Fruit fly (Drosophila melanogaster) whole organism, prepupa: ENCODE data around the gene Lcp65Ag2.
A peak's percentile ranks its signal among the peaks of the same experiment; 100 is the strongest.

Experiments used
- Blimp-1 ChIP-seq: fragments of 200-800 bp; sonication (Bioruptor generic); optimal IDR thresholded peaks from 3 replicates; lab custom pipeline; 2017; ENCODE audit warnings: missing biosample characterization, missing genetic modification characterization, mild to moderate bottlenecking, moderate library complexity, missing genetic modification reagents
- CG10669 ChIP-seq: fragments of 200-800 bp; sonication (Bioruptor generic); optimal IDR thresholded peaks from 3 replicates; lab custom pipeline; 2018; ENCODE audit warnings: missing biosample characterization, mild to moderate bottlenecking, missing genetic modification characterization, moderate library complexity
- CG11762 ChIP-seq: fragments of 200-800 bp; sonication (Bioruptor generic); optimal IDR thresholded peaks from 3 replicates; lab custom pipeline; 2016; ENCODE audit warnings: missing biosample characterization, missing genetic modification characterization; ENCODE audit not compliant: insufficient read depth
- CG11902 ChIP-seq: fragments of 200-800 bp; sonication (Bioruptor generic); optimal IDR thresholded peaks from 3 replicates; lab custom pipeline; 2016; ENCODE audit warnings: missing biosample characterization, missing genetic modification characterization
- CG15336 ChIP-seq: fragments of 200-800 bp; sonication (Bioruptor generic); IDR thresholded peaks from 2 replicates; pipeline ENCODE4 v1.3.6; 2022; ENCODE audit warnings: missing biosample characterization, missing genetic modification characterization
- CG16779 ChIP-seq: fragments of 200-800 bp; sonication (Bioruptor generic); optimal IDR thresholded peaks from 3 replicates; lab custom pipeline; 2017; ENCODE audit warnings: missing biosample characterization, mild to moderate bottlenecking, missing genetic modification characterization
- CG3032 ChIP-seq: fragments of 200-800 bp; optimal IDR thresholded peaks from 2 replicates; lab custom pipeline; 2019; ENCODE audit warnings: missing biosample characterization, mild to moderate bottlenecking, missing genetic modification characterization, moderate library complexity
- CG31627 ChIP-seq: fragments of 200-800 bp; sonication (Bioruptor generic); optimal IDR thresholded peaks from 3 replicates; lab custom pipeline; 2016; ENCODE audit warnings: missing biosample characterization, missing genetic modification characterization
- CG32006 ChIP-seq: fragments of 200-800 bp; sonication (Bioruptor generic); optimal IDR thresholded peaks from 3 replicates; lab custom pipeline; 2017; ENCODE audit warnings: missing biosample characterization, mild to moderate bottlenecking, missing genetic modification characterization
- CG3919 ChIP-seq: fragments of 200-800 bp; sonication (Bioruptor generic); optimal IDR thresholded peaks from 3 replicates; lab custom pipeline; 2016; ENCODE audit warnings: missing biosample characterization, missing genetic modification characterization
- CG4318 ChIP-seq: fragments of 200-800 bp; sonication (Bioruptor generic); optimal IDR thresholded peaks from 3 replicates; lab custom pipeline; 2017; ENCODE audit warnings: missing biosample characterization, mild to moderate bottlenecking, missing genetic modification characterization
- CG6163 ChIP-seq: fragments of 200-800 bp; sonication (Bioruptor generic); IDR thresholded peaks from 3 replicates; pipeline ENCODE4 v1.3.6; 2022; ENCODE audit warnings: missing biosample characterization, missing genetic modification characterization
- CG6276 ChIP-seq: fragments of 200-800 bp; sonication (Bioruptor generic); optimal IDR thresholded peaks from 2 replicates; lab custom pipeline; 2017; ENCODE audit warnings: missing biosample characterization, mild to moderate bottlenecking, missing genetic modification characterization
- CG6792 ChIP-seq: fragments of 200-800 bp; sonication (Bioruptor generic); optimal IDR thresholded peaks from 3 replicates; lab custom pipeline; 2016; ENCODE audit warnings: missing biosample characterization, missing genetic modification characterization
- CG6808 ChIP-seq: fragments of 200-800 bp; sonication (Bioruptor generic); optimal IDR thresholded peaks from 3 replicates; lab custom pipeline; 2017; ENCODE audit warnings: missing biosample characterization, missing genetic modification characterization, mild to moderate bottlenecking, moderate library complexity, missing genetic modification reagents
- CG7368 ChIP-seq: fragments of 200-800 bp; sonication (Bioruptor generic); optimal IDR thresholded peaks from 3 replicates; lab custom pipeline; 2016; ENCODE audit warnings: missing biosample characterization, missing genetic modification characterization
- CG8319 ChIP-seq: fragments of 200-800 bp; sonication (Bioruptor generic); optimal IDR thresholded peaks from 3 replicates; lab custom pipeline; 2016; ENCODE audit warnings: missing biosample characterization, missing genetic modification characterization
- CG8632 ChIP-seq: fragments of 200-800 bp; sonication (Bioruptor generic); optimal IDR thresholded peaks from 3 replicates; lab custom pipeline; 2016; ENCODE audit warnings: missing biosample characterization, missing genetic modification characterization
- CG9139 ChIP-seq: fragments of 200-800 bp; sonication (Bioruptor generic); optimal IDR thresholded peaks from 3 replicates; lab custom pipeline; 2017; ENCODE audit warnings: missing biosample characterization, mild to moderate bottlenecking, missing genetic modification characterization
- Eip78C ChIP-seq: fragments of 200-800 bp; sonication (Bioruptor generic); peaks from one replicate; lab custom pipeline; 2016; ENCODE audit warnings: missing biosample characterization, missing genetic modification characterization
- Eip93F ChIP-seq: fragments of 200-800 bp; sonication (Bioruptor generic); optimal IDR thresholded peaks from 2 replicates; lab custom pipeline; 2016; ENCODE audit warnings: missing biosample characterization, mild to moderate bottlenecking, missing genetic modification characterization
- Ets21C ChIP-seq: fragments of 200-800 bp; sonication (Bioruptor generic); optimal IDR thresholded peaks from 3 replicates; lab custom pipeline; 2016; ENCODE audit warnings: missing biosample characterization, missing genetic modification characterization
- Ets96B ChIP-seq: fragments of 200-800 bp; optimal IDR thresholded peaks from 2 replicates; lab custom pipeline; 2019; ENCODE audit warnings: missing biosample characterization, mild to moderate bottlenecking, missing genetic modification characterization, moderate library complexity
- Gug ChIP-seq: fragments of 200-800 bp; sonication (Bioruptor generic); IDR thresholded peaks from 2 replicates; pipeline ENCODE4 v1.3.6; 2022; ENCODE audit warnings: missing biosample characterization, missing genetic modification characterization
- Hr38 ChIP-seq: sonication (Bioruptor generic); optimal IDR thresholded peaks from 2 replicates; lab custom pipeline; 2016; ENCODE audit warnings: missing biosample characterization, missing genetic modification characterization
- Hr39 ChIP-seq: fragments of 200-800 bp; sonication (Bioruptor generic); optimal IDR thresholded peaks from 2 replicates; lab custom pipeline; 2016; ENCODE audit warnings: missing biosample characterization, missing genetic modification characterization
- Hr4 ChIP-seq: fragments of 200-800 bp; sonication (Bioruptor generic); optimal IDR thresholded peaks from 3 replicates; lab custom pipeline; 2016; ENCODE audit warnings: missing biosample characterization, missing genetic modification characterization
- Lpt ChIP-seq: fragments of 200-800 bp; sonication (Bioruptor generic); optimal IDR thresholded peaks from 3 replicates; lab custom pipeline; 2016; ENCODE audit warnings: missing biosample characterization, missing genetic modification characterization
- OdsH ChIP-seq: fragments of 200-800 bp; sonication (Bioruptor generic); optimal IDR thresholded peaks from 3 replicates; lab custom pipeline; 2016; ENCODE audit warnings: missing biosample characterization, missing genetic modification characterization
- Smox ChIP-seq: fragments of 200-800 bp; sonication (Bioruptor generic); optimal IDR thresholded peaks from 3 replicates; lab custom pipeline; 2016; ENCODE audit warnings: missing biosample characterization, missing genetic modification characterization
- Sox14 ChIP-seq: fragments of 200-800 bp; sonication (Bioruptor generic); optimal IDR thresholded peaks from 3 replicates; lab custom pipeline; 2016; ENCODE audit warnings: missing biosample characterization, missing genetic modification characterization
- Sox15 ChIP-seq: fragments of 200-800 bp; sonication (Bioruptor generic); optimal IDR thresholded peaks from 3 replicates; lab custom pipeline; 2016; ENCODE audit warnings: missing biosample characterization, missing genetic modification characterization
- achi ChIP-seq: fragments of 200-800 bp; sonication (Bioruptor generic); optimal IDR thresholded peaks from 3 replicates; lab custom pipeline; 2016; ENCODE audit warnings: missing biosample characterization, missing genetic modification characterization
- acj6 ChIP-seq: fragments of 200-800 bp; sonication (Bioruptor generic); optimal IDR thresholded peaks from 3 replicates; lab custom pipeline; 2016; ENCODE audit warnings: missing biosample characterization, missing genetic modification characterization
- cyc ChIP-seq: fragments of 200-800 bp; sonication (Bioruptor generic); optimal IDR thresholded peaks from 3 replicates; lab custom pipeline; 2016; ENCODE audit warnings: missing biosample characterization, missing genetic modification characterization
- dsx ChIP-seq: fragments of 200-800 bp; optimal IDR thresholded peaks from 3 replicates; lab custom pipeline; 2019; ENCODE audit warnings: missing biosample characterization, mild to moderate bottlenecking, missing genetic modification characterization, moderate library complexity; ENCODE audit not compliant: poor library complexity, severe bottlenecking
- esn ChIP-seq: fragments of 200-800 bp; sonication (Bioruptor generic); optimal IDR thresholded peaks from 2 replicates; lab custom pipeline; 2016; ENCODE audit warnings: missing biosample characterization, mild to moderate bottlenecking, missing genetic modification characterization, moderate library complexity
- fd59A ChIP-seq: fragments of 200-800 bp; sonication (Bioruptor generic); optimal IDR thresholded peaks from 2 replicates; lab custom pipeline; 2017; ENCODE audit warnings: missing biosample characterization, mild to moderate bottlenecking, missing genetic modification characterization, missing genetic modification reagents
- fd85E ChIP-seq: fragments of 200-800 bp; sonication (Bioruptor generic); optimal IDR thresholded peaks from 3 replicates; lab custom pipeline; 2016; ENCODE audit warnings: missing biosample characterization, missing genetic modification characterization
- lz ChIP-seq: fragments of 200-800 bp; sonication (Bioruptor generic); optimal IDR thresholded peaks from 3 replicates; lab custom pipeline; 2016; ENCODE audit warnings: missing biosample characterization, missing genetic modification characterization
- net ChIP-seq: fragments of 200-800 bp; sonication (Bioruptor generic); optimal IDR thresholded peaks from 3 replicates; lab custom pipeline; 2016; ENCODE audit warnings: missing biosample characterization, missing genetic modification characterization
- pdm3 ChIP-seq: fragments of 200-800 bp; sonication (Bioruptor generic); optimal IDR thresholded peaks from 3 replicates; lab custom pipeline; 2016; ENCODE audit warnings: missing biosample characterization, missing genetic modification characterization
- salr ChIP-seq, 2 experiments: fragments of 200-800 bp; sonication (Bioruptor generic); optimal IDR thresholded peaks; 3 replicates each; lab custom pipeline; 2016 to 2018; ENCODE audit warnings: missing biosample characterization in 2 of 2, missing genetic modification characterization in 2 of 2, mild to moderate bottlenecking in 1 of 2
- spab ChIP-seq: fragments of 200-800 bp; sonication (Bioruptor generic); optimal IDR thresholded peaks from 2 replicates; lab custom pipeline; 2017; ENCODE audit warnings: missing biosample characterization, mild to moderate bottlenecking, missing genetic modification characterization, missing genetic modification reagents
- svp ChIP-seq: fragments of 200-800 bp; sonication (Bioruptor generic); peaks from one replicate; lab custom pipeline; 2016; ENCODE audit warnings: missing biosample characterization, missing genetic modification characterization

Lcp65Ag2 gene

dm6 chr3L:6103658-6104057, 29.7 kb downstream of the Lcp65Ag2 start:
- no peak for TF ChIP-seq pdm3 (GFP tag; lab: Kevin White, UChicago)
- no peak for TF ChIP-seq Lpt (GFP tag; lab: Kevin White, UChicago)
- no peak for TF ChIP-seq acj6
- no peak for TF ChIP-seq CG3919 (GFP tag; lab: Kevin White, UChicago)
- TF ChIP-seq CG6808 (GFP tag; lab: Kevin White, UChicago) = no peak
- TF ChIP-seq Hr38 (GFP tag; lab: Kevin White, UChicago) = no peak
- TF ChIP-seq svp (GFP tag; lab: Kevin White, UChicago) = no peak
- TF ChIP-seq fd85E (GFP tag; lab: Kevin White, UChicago) = no peak
- no peak for TF ChIP-seq net (GFP tag; lab: Kevin White, UChicago)
- no peak for TF ChIP-seq CG6276 (GFP tag; lab: Kevin White, UChicago)
- TF ChIP-seq cyc = no peak
- TF ChIP-seq Eip93F (GFP tag; lab: Kevin White, UChicago) = no peak
- TF ChIP-seq spab (GFP tag; lab: Kevin White, UChicago) = no peak
- no peak for TF ChIP-seq Blimp-1 (GFP tag; lab: Kevin White, UChicago)
- no peak for TF ChIP-seq CG11902 (GFP tag; lab: Kevin White, UChicago)
- no peak for TF ChIP-seq Hr4
- TF ChIP-seq CG6792 (GFP tag; lab: Kevin White, UChicago) = no peak
- TF ChIP-seq, all 60 proteins: peak for 0

- TF ChIP-seq CG11902 (GFP tag; lab: Kevin White, UChicago) (no peak), Hr4 (no peak), CG7368 (GFP tag; lab: Kevin White, UChicago) (peak; percentile 53), salr (GFP tag; optimal IDR thresholded peaks at IDR 0.05; lab: Kevin White, UChicago) (no peak)
- TF ChIP-seq, all 60 proteins: peak for 1
Observed at dm6 chr3L:6097270-6097669, 36.1 kb downstream of the Lcp65Ag2 start, which contains the start of gene Ets65A. Ets65A (plus strand) TSS chr3L:6097617.

- peak; percentile 94 for TF ChIP-seq CG6163 (GFP tag; lab: Robert Waterston, UW)
- peak; percentile 89 for TF ChIP-seq esn (GFP tag; lab: Kevin White, UChicago)
- TF ChIP-seq CG6808 (GFP tag; lab: Kevin White, UChicago) = peak; percentile 75
- peak; percentile 93 for TF ChIP-seq cyc
- TF ChIP-seq CG6792 (GFP tag; lab: Kevin White, UChicago) = peak; percentile 83
- TF ChIP-seq Ets96B = peak; percentile 89
- peak; percentile 92 for TF ChIP-seq CG31627
- TF ChIP-seq CG11762 = peak; percentile 80
- peak; percentile 81 for TF ChIP-seq Sox14 (GFP tag; lab: Kevin White, UChicago)
- TF ChIP-seq CG10669 = peak; percentile 89
- TF ChIP-seq Sox15 (GFP tag; lab: Kevin White, UChicago) = peak; percentile 94
- TF ChIP-seq CG9139 (GFP tag; lab: Kevin White, UChicago) = peak; percentile 22
- TF ChIP-seq CG8319 = peak; percentile 85
- TF ChIP-seq lz (GFP tag; lab: Kevin White, UChicago) = peak; percentile 82
- peak; percentile 95 for TF ChIP-seq CG11902 (GFP tag; lab: Kevin White, UChicago)
- peak; percentile 85 for TF ChIP-seq Ets21C (GFP tag; lab: Kevin White, UChicago)
- TF ChIP-seq CG16779 = no peak
- peak; percentile 88 for TF ChIP-seq svp (GFP tag; lab: Kevin White, UChicago)
- no peak; the same call in 1 of the 2 replicates for TF ChIP-seq CG15336 (GFP tag; lab: Robert Waterston, UW)
- TF ChIP-seq Hr39 (GFP tag; lab: Kevin White, UChicago) = peak; percentile 92
- peak; percentile 65 for TF ChIP-seq Blimp-1 (GFP tag; lab: Kevin White, UChicago)
- peak; percentile 22 for TF ChIP-seq Eip93F (GFP tag; lab: Kevin White, UChicago)
- peak; percentile 82 for TF ChIP-seq dsx
- TF ChIP-seq CG8632 (GFP tag; lab: Kevin White, UChicago) = peak; percentile 87
- TF ChIP-seq Eip78C = peak; percentile 94
- peak; percentile 68 for TF ChIP-seq spab (GFP tag; lab: Kevin White, UChicago)
- TF ChIP-seq CG3919 (GFP tag; lab: Kevin White, UChicago) = peak; percentile 91
- TF ChIP-seq Smox = peak; percentile 85
- peak; percentile 90 for TF ChIP-seq Hr4
- TF ChIP-seq fd85E (GFP tag; lab: Kevin White, UChicago) = peak; percentile 40
- peak; percentile 92 for TF ChIP-seq CG32006 (GFP tag; lab: Kevin White, UChicago)
- peak; percentile 91 for TF ChIP-seq Gug (GFP tag; lab: Robert Waterston, UW)
- TF ChIP-seq CG4318 (GFP tag; lab: Kevin White, UChicago) = peak; percentile 92
- peak; percentile 80 for TF ChIP-seq fd59A (GFP tag; lab: Kevin White, UChicago)
- TF ChIP-seq CG3032 (tag; lab: Kevin White, UChicago) = peak; percentile 92
- peak; percentile 96 for TF ChIP-seq OdsH
- peak; percentile 87 for TF ChIP-seq net (GFP tag; lab: Kevin White, UChicago)
- peak; percentile 91 for TF ChIP-seq achi (GFP tag; lab: Kevin White, UChicago)
Observed at dm6 chr3L:6094697-6095096, 38.7 kb downstream of the Lcp65Ag2 start, which contains the start of the genes CG10467 and loj. CG10467 (minus strand) TSS chr3L:6094747. loj (plus strand) TSS chr3L:6094987.
